Worm (Caenorhabditis elegans) whole organism, L1 larva: ENCODE results near the gene srz-11.

Source experiments
- C04F5.9 ChIP-seq: sonication (generic microtip); optimal IDR thresholded peaks from 2 replicates; lab custom pipeline; 2016; ENCODE audit warnings: missing genetic modification characterization, missing compliant biosample characterization
- C34B4.2 ChIP-seq: sonication (generic microtip); optimal IDR thresholded peaks from 2 replicates; lab custom pipeline; 2017; ENCODE audit warnings: mild to moderate bottlenecking, missing genetic modification characterization, missing compliant biosample characterization
- aly-2 ChIP-seq: fragments of 150-350 bp; optimal IDR thresholded peaks from 2 replicates; lab custom pipeline; 2014; ENCODE audit warnings: missing biosample characterization, missing genetic modification characterization
- elt-2 ChIP-seq: sonication (generic microtip); optimal IDR thresholded peaks from 2 replicates; lab custom pipeline; 2016; ENCODE audit warnings: missing genetic modification characterization, mild to moderate bottlenecking, inconsistent platforms, missing compliant biosample characterization, missing genetic modification reagents
- fkh-10 ChIP-seq: sonication (generic microtip); optimal IDR thresholded peaks from 2 replicates; lab custom pipeline; 2017; ENCODE audit warnings: missing biosample characterization, missing genetic modification reagents, missing genetic modification characterization
- hlh-17 ChIP-seq: fragments of 200-800 bp; sonication (Bioruptor generic); optimal IDR thresholded peaks from 2 replicates; lab custom pipeline; 2018; ENCODE audit warnings: missing genetic modification characterization, mild to moderate bottlenecking, missing compliant biosample characterization, moderate library complexity, borderline replicate concordance
- lin-39 ChIP-seq: fragments of 150-350 bp; optimal IDR thresholded peaks from 2 replicates; lab custom pipeline; 2014; ENCODE audit warnings: missing biosample characterization, missing genetic modification reagents, missing genetic modification characterization
- lir-3 ChIP-seq: sonication (generic microtip); optimal IDR thresholded peaks from 2 replicates; lab custom pipeline; 2016; ENCODE audit warnings: mild to moderate bottlenecking, missing genetic modification characterization, moderate library complexity, missing compliant biosample characterization; ENCODE audit not compliant: poor library complexity
- mdl-1 ChIP-seq, 2 experiments: fragments of 150-350 bp; optimal IDR thresholded peaks; 2 replicates each; lab custom pipeline; 2014 to 2017; ENCODE audit warnings: missing biosample characterization in 2 of 2, missing genetic modification characterization in 2 of 2, inconsistent platforms in 1 of 2
- mef-2 ChIP-seq: fragments of 150-350 bp; optimal IDR thresholded peaks from 2 replicates; lab custom pipeline; 2014; ENCODE audit warnings: missing biosample characterization, missing genetic modification characterization
- sptf-1 ChIP-seq: fragments of 150-350 bp; optimal IDR thresholded peaks from 2 replicates; lab custom pipeline; 2014; ENCODE audit warnings: missing biosample characterization, missing genetic modification characterization
- unc-62 ChIP-seq: fragments of 150-350 bp; optimal IDR thresholded peaks from 2 replicates; lab custom pipeline; 2014; ENCODE audit warnings: missing biosample characterization, missing genetic modification reagents, missing genetic modification characterization
- unc-98 ChIP-seq: fragments of 200-800 bp; sonication (Bioruptor generic); IDR thresholded peaks from 2 replicates; pipeline ENCODE4 v1.3.6; 2022; ENCODE audit warnings: missing genetic modification characterization, missing compliant biosample characterization
- zip-4 ChIP-seq: fragments of 200-800 bp; sonication (Bioruptor generic); optimal IDR thresholded peaks from 2 replicates; lab custom pipeline; 2018; ENCODE audit warnings: mild to moderate bottlenecking, missing genetic modification characterization, moderate library complexity, missing compliant biosample characterization

DNA sequence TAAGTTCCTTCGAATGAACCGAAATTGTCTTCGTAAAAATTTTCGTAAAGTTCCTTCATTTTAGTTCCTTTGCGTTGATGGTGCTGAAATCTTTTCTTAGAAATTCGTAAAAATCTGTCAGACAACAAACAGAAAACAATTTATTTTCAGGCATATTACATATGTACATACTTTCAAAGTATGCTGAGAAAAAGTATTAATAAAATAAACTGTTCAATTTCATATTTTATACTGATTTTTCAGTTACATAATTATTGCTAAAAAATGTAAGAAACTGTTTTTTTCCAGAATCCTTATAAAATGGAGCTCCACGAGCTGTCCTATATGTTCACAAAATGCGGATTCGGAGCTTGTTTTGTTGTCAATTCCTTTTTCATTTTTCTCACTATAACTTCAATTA, 4.2 kb upstream of the srz-11 start, which contains the start of gene str-45:
- TF ChIP-seq lin-39 (tag; lab: Kevin White, UChicago) (no peak), sptf-1 (tag; lab: Kevin White, UChicago) (no peak), hlh-17 (GFP tag; lab: Kevin White, UChicago) (no peak), fkh-10 (GFP tag; lab: Kevin White, UChicago) (no peak), mdl-1 (tag; optimal IDR thresholded peaks at IDR 0.05; lab: Kevin White, UChicago) (no peak), C34B4.2 (tag; lab: Kevin White, UChicago) (no peak), aly-2 (tag; lab: Kevin White, UChicago) (no peak), zip-4 (GFP tag; lab: Kevin White, UChicago) (no peak), C04F5.9 (no peak), mef-2 (no peak), lir-3 (tag; lab: Kevin White, UChicago) (no peak), unc-98 (GFP tag; lab: Robert Waterston, UW) (no peak), elt-2 (tag; lab: Kevin White, UChicago) (no peak), unc-62 (no peak)
